Worm (Caenorhabditis elegans) whole organism, L2 larva: ENCODE data around the gene F14H3.15.

Experiments used
- ama-1 ChIP-seq: fragments of 150-350 bp; optimal IDR thresholded peaks from 2 replicates; lab custom pipeline; 2018; ENCODE audit warnings: inconsistent platforms
- skn-1 ChIP-seq: sonication (generic microtip); optimal IDR thresholded peaks from 2 replicates; lab custom pipeline; 2017; ENCODE audit warnings: missing biosample characterization, missing genetic modification characterization

ce11 chrV:16022600-16022999 lies 37.4 kb downstream of the F14H3.15 start:
- TF ChIP-seq ama-1 (lab: Kevin White, UChicago) (no peak), skn-1 (tag; lab: Kevin White, UChicago) (no peak)
